Fruit fly (Drosophila melanogaster) whole organism, embryonic: Measurements from ENCODE around the gene Baldspot.

ENCODE experiments used
- Aef1 ChIP-seq: fragments of 200-800 bp; sonication (Bioruptor generic); IDR thresholded peaks from 3 replicates; pipeline ENCODE4 v1.3.6; 2022; ENCODE audit warnings: missing biosample characterization, missing genetic modification characterization
- Asciz ChIP-seq: fragments of 200-800 bp; sonication (Bioruptor generic); optimal IDR thresholded peaks from 2 replicates; lab custom pipeline; 2017; ENCODE audit warnings: missing biosample characterization, mild to moderate bottlenecking, missing genetic modification characterization, missing genetic modification reagents
- B-H1 ChIP-seq: fragments of 200-800 bp; sonication (Bioruptor generic); IDR thresholded peaks from 3 replicates; pipeline ENCODE4 v1.3.6; 2022; ENCODE audit warnings: missing biosample characterization, missing genetic modification characterization
- CG10565 ChIP-seq: fragments of 200-800 bp; sonication (Bioruptor generic); optimal IDR thresholded peaks from 3 replicates; lab custom pipeline; 2016; ENCODE audit warnings: missing biosample characterization, mild to moderate bottlenecking, missing genetic modification characterization
- CG11085 ChIP-seq: fragments of 200-800 bp; sonication (Bioruptor generic); IDR thresholded peaks from 2 replicates; pipeline ENCODE4 v1.3.6; 2022; ENCODE audit warnings: missing biosample characterization, missing genetic modification characterization
- CG11504 ChIP-seq: fragments of 200-800 bp; sonication (Bioruptor generic); optimal IDR thresholded peaks from 3 replicates; lab custom pipeline; 2019; ENCODE audit warnings: missing biosample characterization, mild to moderate bottlenecking, missing genetic modification characterization, moderate library complexity
- CG12155 ChIP-seq: fragments of 200-800 bp; sonication (Bioruptor generic); optimal IDR thresholded peaks from 3 replicates; lab custom pipeline; 2016; ENCODE audit warnings: missing biosample characterization, missing genetic modification characterization
- CG1603 ChIP-seq: fragments of 200-800 bp; sonication (Bioruptor generic); optimal IDR thresholded peaks from 2 replicates; lab custom pipeline; 2019; ENCODE audit warnings: missing biosample characterization, mild to moderate bottlenecking, missing genetic modification characterization, moderate library complexity
- CG16779 ChIP-seq: fragments of 200-800 bp; sonication (Bioruptor generic); IDR thresholded peaks from 2 replicates; pipeline ENCODE4 v1.3.6; 2022; ENCODE audit warnings: missing biosample characterization, missing genetic modification characterization
- CG17361 ChIP-seq: fragments of 200-800 bp; sonication (Bioruptor generic); IDR thresholded peaks from 3 replicates; pipeline ENCODE4 v1.3.6; 2022; ENCODE audit warnings: missing biosample characterization, missing genetic modification characterization
- CG18764 ChIP-seq: fragments of 200-800 bp; sonication (Bioruptor generic); optimal IDR thresholded peaks from 3 replicates; lab custom pipeline; 2016; ENCODE audit warnings: missing biosample characterization, missing genetic modification characterization
- CG32772 ChIP-seq: fragments of 200-800 bp; sonication (Bioruptor generic); IDR thresholded peaks from 2 replicates; pipeline ENCODE4 v1.3.6; 2022; ENCODE audit warnings: missing biosample characterization, missing genetic modification characterization
- CG4282 ChIP-seq: fragments of 200-800 bp; sonication (Bioruptor generic); optimal IDR thresholded peaks from 2 replicates; lab custom pipeline; 2016; ENCODE audit warnings: missing biosample characterization, missing genetic modification characterization
- CG4617 ChIP-seq: fragments of 200-800 bp; sonication (Bioruptor generic); optimal IDR thresholded peaks from 3 replicates; lab custom pipeline; 2016; ENCODE audit warnings: missing biosample characterization, missing genetic modification characterization, borderline replicate concordance
- CG8388 ChIP-seq: fragments of 200-800 bp; sonication (Bioruptor generic); optimal IDR thresholded peaks from 2 replicates; lab custom pipeline; 2019; ENCODE audit warnings: missing biosample characterization, mild to moderate bottlenecking, missing genetic modification characterization, moderate library complexity
- CG9609 ChIP-seq: fragments of 200-800 bp; sonication (Bioruptor generic); optimal IDR thresholded peaks from 3 replicates; lab custom pipeline; 2016; ENCODE audit warnings: missing biosample characterization, missing genetic modification characterization
- CG9727 ChIP-seq: fragments of 200-800 bp; sonication (Bioruptor generic); optimal IDR thresholded peaks from 3 replicates; lab custom pipeline; 2017; ENCODE audit warnings: missing biosample characterization, mild to moderate bottlenecking, missing genetic modification characterization
- CG9817 ChIP-seq: fragments of 200-800 bp; sonication (Bioruptor generic); optimal IDR thresholded peaks from 2 replicates; lab custom pipeline; 2018; ENCODE audit warnings: missing biosample characterization, mild to moderate bottlenecking, missing genetic modification characterization, moderate library complexity
- D19A ChIP-seq: fragments of 200-800 bp; optimal IDR thresholded peaks from 3 replicates; lab custom pipeline; 2019; ENCODE audit warnings: missing biosample characterization, mild to moderate bottlenecking, missing genetic modification characterization, moderate library complexity
- Deaf1 ChIP-seq: fragments of 200-800 bp; optimal IDR thresholded peaks from 3 replicates; lab custom pipeline; 2019; ENCODE audit warnings: missing biosample characterization, mild to moderate bottlenecking, missing genetic modification characterization, moderate library complexity
- HHEX ChIP-seq: fragments of 200-800 bp; sonication (Bioruptor generic); optimal IDR thresholded peaks from 3 replicates; lab custom pipeline; 2017; ENCODE audit warnings: missing biosample characterization, mild to moderate bottlenecking, missing genetic modification characterization, missing genetic modification reagents
- HLH54F ChIP-seq: fragments of 200-800 bp; sonication (Bioruptor generic); optimal IDR thresholded peaks from 3 replicates; lab custom pipeline; 2016; ENCODE audit warnings: missing biosample characterization, missing genetic modification characterization
- Hsf ChIP-seq: fragments of 200-800 bp; sonication (Bioruptor generic); optimal IDR thresholded peaks from 3 replicates; lab custom pipeline; 2016; ENCODE audit warnings: missing biosample characterization, missing genetic modification characterization
- Kr ChIP-seq: fragments of 200-800 bp; sonication (Bioruptor generic); optimal IDR thresholded peaks from 2 replicates; lab custom pipeline; 2017; ENCODE audit warnings: missing biosample characterization, mild to moderate bottlenecking, missing genetic modification characterization
- Lhr ChIP-seq: fragments of 200-800 bp; sonication (Bioruptor generic); optimal IDR thresholded peaks from 3 replicates; lab custom pipeline; 2017; ENCODE audit warnings: mild to moderate bottlenecking, missing biosample characterization, missing genetic modification reagents, missing genetic modification characterization
- NC2β ChIP-seq: fragments of 200-800 bp; sonication (Bioruptor generic); optimal IDR thresholded peaks from 2 replicates; lab custom pipeline; 2016; ENCODE audit warnings: missing biosample characterization, missing genetic modification characterization
- NK7.1 ChIP-seq: fragments of 200-800 bp; sonication (Bioruptor generic); optimal IDR thresholded peaks from 3 replicates; lab custom pipeline; 2016; ENCODE audit warnings: missing biosample characterization, missing genetic modification characterization
- Oaz ChIP-seq: fragments of 200-800 bp; sonication (Bioruptor generic); IDR thresholded peaks from 2 replicates; pipeline ENCODE4 v1.3.6; 2022; ENCODE audit warnings: missing biosample characterization, missing genetic modification characterization
- Rx ChIP-seq: fragments of 200-800 bp; sonication (Bioruptor generic); IDR thresholded peaks from 2 replicates; pipeline ENCODE4 v1.3.6; 2022; ENCODE audit warnings: missing biosample characterization, missing genetic modification characterization
- Ssrp ChIP-seq: fragments of 200-800 bp; sonication (Bioruptor generic); optimal IDR thresholded peaks from 2 replicates; lab custom pipeline; 2018; ENCODE audit warnings: missing biosample characterization, mild to moderate bottlenecking, missing genetic modification characterization, moderate library complexity
- Taf1 ChIP-seq: fragments of 200-800 bp; sonication (Bioruptor generic); IDR thresholded peaks from 2 replicates; pipeline ENCODE4 v1.3.6; 2022; ENCODE audit warnings: missing biosample characterization, missing genetic modification characterization
- ap ChIP-seq: fragments of 200-800 bp; sonication (Bioruptor generic); IDR thresholded peaks from 2 replicates; pipeline ENCODE4 v1.3.6; 2022; ENCODE audit warnings: missing biosample characterization, missing genetic modification characterization
- bowl ChIP-seq: fragments of 200-800 bp; sonication (Bioruptor generic); IDR thresholded peaks from 2 replicates; pipeline ENCODE4 v1.3.6; 2022; ENCODE audit warnings: missing biosample characterization, missing genetic modification characterization
- chn ChIP-seq: fragments of 200-800 bp; sonication (Bioruptor generic); optimal IDR thresholded peaks from 2 replicates; lab custom pipeline; 2016; ENCODE audit warnings: missing biosample characterization, missing genetic modification characterization
- dimm ChIP-seq: fragments of 200-800 bp; sonication (Bioruptor generic); IDR thresholded peaks from 2 replicates; pipeline ENCODE4 v1.3.6; 2022; ENCODE audit warnings: missing biosample characterization, missing genetic modification characterization
- disco-r ChIP-seq: fragments of 200-800 bp; sonication (Bioruptor generic); optimal IDR thresholded peaks from 2 replicates; lab custom pipeline; 2016; ENCODE audit warnings: missing biosample characterization, missing genetic modification characterization
- dmrt99B ChIP-seq: fragments of 200-800 bp; sonication (Bioruptor generic); optimal IDR thresholded peaks from 2 replicates; lab custom pipeline; 2018; ENCODE audit warnings: missing biosample characterization, mild to moderate bottlenecking, missing genetic modification characterization, moderate library complexity
- ems ChIP-seq: fragments of 200-800 bp; sonication (Bioruptor generic); optimal IDR thresholded peaks from 3 replicates; lab custom pipeline; 2016; ENCODE audit warnings: missing biosample characterization, missing genetic modification characterization
- luna ChIP-seq: fragments of 200-800 bp; sonication (Bioruptor generic); optimal IDR thresholded peaks from 2 replicates; lab custom pipeline; 2016; ENCODE audit warnings: missing biosample characterization, missing genetic modification characterization
- nmo ChIP-seq: fragments of 200-800 bp; sonication (Bioruptor generic); optimal IDR thresholded peaks from 2 replicates; lab custom pipeline; 2018; ENCODE audit warnings: missing biosample characterization, mild to moderate bottlenecking, missing genetic modification characterization, moderate library complexity
- nom ChIP-seq: fragments of 200-800 bp; sonication (Bioruptor generic); optimal IDR thresholded peaks from 2 replicates; lab custom pipeline; 2017; ENCODE audit warnings: missing biosample characterization, missing genetic modification characterization, mild to moderate bottlenecking, moderate library complexity, missing genetic modification reagents
- onecut ChIP-seq: fragments of 200-800 bp; sonication (Bioruptor generic); IDR thresholded peaks from 2 replicates; pipeline ENCODE4 v1.3.6; 2022; ENCODE audit warnings: missing biosample characterization, missing genetic modification characterization
- pan ChIP-seq, 4 experiments: fragments of >200 bp in 3 of 4; fragments of 200-800 bp in 1 of 4; sonication (Bioruptor generic) in 1 of 4; optimal IDR thresholded peaks in 3 of 4; IDR thresholded peaks in 1 of 4; 2 replicates each; pipeline versions ENCODE4 v1.3.6 to Lab custom; 2017 to 2022; ENCODE audit warnings: missing biosample characterization in 2 of 4, missing genetic modification characterization in 2 of 4, mixed read lengths in 1 of 4
- pros ChIP-seq: fragments of 200-800 bp; sonication (Bioruptor generic); optimal IDR thresholded peaks from 3 replicates; lab custom pipeline; 2019; ENCODE audit warnings: missing biosample characterization, mild to moderate bottlenecking, missing genetic modification characterization, moderate library complexity
- sd ChIP-seq: fragments of 200-800 bp; sonication (Bioruptor generic); optimal IDR thresholded peaks from 3 replicates; lab custom pipeline; 2018; ENCODE audit warnings: missing biosample characterization, mild to moderate bottlenecking, missing genetic modification characterization, moderate library complexity
- seq ChIP-seq: fragments of 200-800 bp; sonication (Bioruptor generic); IDR thresholded peaks from 2 replicates; pipeline ENCODE4 v1.3.6; 2022; ENCODE audit warnings: missing biosample characterization, missing genetic modification characterization
- sug ChIP-seq: fragments of 200-800 bp; optimal IDR thresholded peaks from 2 replicates; lab custom pipeline; 2019; ENCODE audit warnings: missing biosample characterization, mild to moderate bottlenecking, missing genetic modification characterization, moderate library complexity
- twi ChIP-seq: fragments of 200-800 bp; optimal IDR thresholded peaks from 2 replicates; lab custom pipeline; 2019; ENCODE audit warnings: missing biosample characterization, mild to moderate bottlenecking, missing genetic modification characterization, moderate library complexity
- unpg ChIP-seq: fragments of 200-800 bp; sonication (Bioruptor generic); optimal IDR thresholded peaks from 3 replicates; lab custom pipeline; 2018; ENCODE audit warnings: missing biosample characterization, mild to moderate bottlenecking, missing genetic modification characterization, moderate library complexity
- vvl ChIP-seq: fragments of 200-800 bp; sonication (Bioruptor generic); IDR thresholded peaks from 2 replicates; pipeline ENCODE4 v1.3.6; 2022; ENCODE audit warnings: missing biosample characterization, missing genetic modification characterization
- zen2 ChIP-seq: fragments of 200-800 bp; sonication (Bioruptor generic); IDR thresholded peaks from 3 replicates; pipeline ENCODE4 v1.3.6; 2022; ENCODE audit warnings: missing biosample characterization, missing genetic modification characterization; ENCODE audit not compliant: partially characterized antibody

The Baldspot gene

DNA sequence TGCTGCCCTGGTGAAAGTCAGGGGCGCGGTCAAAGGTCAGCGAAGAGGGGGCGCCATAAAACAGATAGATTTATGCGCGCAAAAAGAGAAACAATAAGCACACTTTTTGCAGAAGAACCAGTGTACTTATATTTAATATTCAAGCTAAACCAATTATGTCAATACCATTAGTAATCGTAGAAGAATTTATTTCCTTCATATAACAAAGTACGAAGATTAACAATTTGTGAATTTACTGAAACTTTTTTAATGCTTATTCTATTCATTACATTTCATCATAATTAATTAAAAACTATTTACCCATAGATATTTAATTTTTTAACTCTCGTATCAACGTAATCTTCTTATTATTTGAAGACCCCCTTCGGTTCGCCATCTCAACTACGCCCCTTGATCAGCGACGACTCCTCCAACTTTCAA, 19.3 kb downstream of the Baldspot start (continued):
- TF ChIP-seq HLH54F (GFP tag; lab: Kevin White, UChicago), result no peak
- TF ChIP-seq ap (GFP tag; lab: Robert Waterston, UW), result 0 out of 2 replicates have a peak, but pooled peaks have one; percentile 29
- no peak for TF ChIP-seq zen2
- peak; percentile 76 for TF ChIP-seq CG11504 (tag; lab: Kevin White, UChicago)
- TF ChIP-seq Rx (GFP tag; lab: Robert Waterston, UW), result peak; percentile 38
- TF ChIP-seq Deaf1 (tag; lab: Kevin White, UChicago), result no peak
- TF ChIP-seq CG32772, result peak; percentile 20; the same call in 1 of the 2 replicates
- TF ChIP-seq CG1603 (tag; lab: Kevin White, UChicago), result peak; percentile 42
- no peak for TF ChIP-seq CG12155 (GFP tag; lab: Kevin White, UChicago)
- no peak for TF ChIP-seq sd (tag; lab: Kevin White, UChicago)
- peak; percentile 50 for TF ChIP-seq CG9727
- TF ChIP-seq NC2β (GFP tag; lab: Kevin White, UChicago), result no peak
- no peak for TF ChIP-seq dimm (GFP tag; lab: Robert Waterston, UW)
- no peak for TF ChIP-seq sug (tag; lab: Kevin White, UChicago)
- no peak for TF ChIP-seq seq (GFP tag; lab: Robert Waterston, UW)
- no peak for TF ChIP-seq Aef1 (GFP tag; lab: Robert Waterston, UW)
- peak; percentile 90 for TF ChIP-seq nmo (GFP tag; lab: Kevin White, UChicago)
- no peak for TF ChIP-seq B-H1
- TF ChIP-seq twi (tag; lab: Kevin White, UChicago), result peak; percentile 28
- TF ChIP-seq NK7.1 (GFP tag; lab: Kevin White, UChicago), result no peak
- no peak for TF ChIP-seq onecut (GFP tag; lab: Robert Waterston, UW)
- peak; percentile 65 for TF ChIP-seq D19A (tag; lab: Kevin White, UChicago)
- no peak for TF ChIP-seq CG11085 (GFP tag; lab: Robert Waterston, UW)
- no peak for TF ChIP-seq Oaz (GFP tag; lab: Robert Waterston, UW)
- no peak for TF ChIP-seq Kr
- TF ChIP-seq luna (GFP tag; lab: Kevin White, UChicago), result no peak
- no peak for TF ChIP-seq ems (GFP tag; lab: Kevin White, UChicago)
- TF ChIP-seq pan (optimal IDR thresholded peaks at IDR 0.05; lab: Kevin White, UChicago), result no peak
- TF ChIP-seq pan (GFP tag; optimal IDR thresholded peaks at IDR 0.05 in 1 of 2, IDR thresholded peaks at IDR 0.05 in 1 of 2), result no peak
- no peak for TF ChIP-seq Taf1 (GFP tag; lab: Robert Waterston, UW)
- TF ChIP-seq chn (GFP tag; lab: Kevin White, UChicago), result no peak
- TF ChIP-seq CG9817, result no peak
- no peak for TF ChIP-seq CG4617 (GFP tag; lab: Kevin White, UChicago)
- no peak for TF ChIP-seq CG9609 (GFP tag; lab: Kevin White, UChicago)
- TF ChIP-seq dmrt99B (tag; lab: Kevin White, UChicago), result peak; percentile 80
- TF ChIP-seq CG18764 (GFP tag; lab: Kevin White, UChicago), result peak; percentile 46
- TF ChIP-seq CG8388 (GFP tag; lab: Kevin White, UChicago), result peak; percentile 78
- peak; percentile 33 for TF ChIP-seq unpg (GFP tag; lab: Kevin White, UChicago)
- no peak for TF ChIP-seq CG16779 (GFP tag; lab: Robert Waterston, UW)
- TF ChIP-seq vvl (GFP tag; lab: Robert Waterston, UW), result no peak
- TF ChIP-seq bowl (GFP tag; lab: Robert Waterston, UW), result no peak
- TF ChIP-seq pros, result no peak
- TF ChIP-seq Hsf (GFP tag; lab: Kevin White, UChicago), result peak; percentile 16
- TF ChIP-seq Lhr (GFP tag; lab: Kevin White, UChicago), result peak; percentile 31
- no peak for TF ChIP-seq HHEX (GFP tag; lab: Kevin White, UChicago)
- peak; percentile 92 for TF ChIP-seq CG17361 (GFP tag; lab: Robert Waterston, UW)
- TF ChIP-seq CG4282, result no peak
- peak; percentile 64 for TF ChIP-seq Asciz (GFP tag; lab: Kevin White, UChicago)
- TF ChIP-seq CG10565 (GFP tag; lab: Kevin White, UChicago), result no peak
- peak; percentile 82 for TF ChIP-seq Ssrp (tag; lab: Kevin White, UChicago)
- no peak for TF ChIP-seq disco-r
- peak; percentile 26 for TF ChIP-seq nom (GFP tag; lab: Kevin White, UChicago)
